Worm (Caenorhabditis elegans) whole organism, mixed stage, embryonic: Measurements from ENCODE around the gene F32D1.8.

ENCODE experiments used
- M03D4.4 ChIP-seq: sonication (generic microtip); optimal IDR thresholded peaks from 2 replicates; lab custom pipeline; 2017; ENCODE audit warnings: mild to moderate bottlenecking, missing genetic modification characterization, missing compliant biosample characterization
- blmp-1 ChIP-seq: fragments of 150-350 bp; optimal IDR thresholded peaks from 2 replicates; lab custom pipeline; 2014; ENCODE audit warnings: missing biosample characterization, missing genetic modification characterization
- ces-1 ChIP-seq: fragments of 150-350 bp; optimal IDR thresholded peaks from 2 replicates; lab custom pipeline; 2014; ENCODE audit warnings: missing biosample characterization, missing genetic modification reagents, missing genetic modification characterization
- elt-1 ChIP-seq: sonication (generic microtip); optimal IDR thresholded peaks from 2 replicates; lab custom pipeline; 2017; ENCODE audit warnings: missing genetic modification characterization, mild to moderate bottlenecking, missing compliant biosample characterization, antibody characterized with exemption, moderate library complexity, borderline replicate concordance; ENCODE audit not compliant: insufficient read depth
- lin-13 ChIP-seq: fragments of 150-350 bp; optimal IDR thresholded peaks from 2 replicates; lab custom pipeline; 2014; ENCODE audit warnings: missing biosample characterization, missing genetic modification characterization
- lsy-2 ChIP-seq: fragments of 150-350 bp; optimal IDR thresholded peaks from 2 replicates; lab custom pipeline; 2014; ENCODE audit warnings: missing biosample characterization, missing genetic modification characterization
- mab-5 ChIP-seq: fragments of 150-350 bp; optimal IDR thresholded peaks from 2 replicates; lab custom pipeline; 2014; ENCODE audit warnings: missing biosample characterization, missing genetic modification characterization
- nhr-237 ChIP-seq: fragments of 150-350 bp; optimal IDR thresholded peaks from 2 replicates; lab custom pipeline; 2014; ENCODE audit warnings: missing biosample characterization, missing genetic modification characterization
- nhr-28 ChIP-seq: fragments of 150-350 bp; optimal IDR thresholded peaks from 2 replicates; lab custom pipeline; 2014; ENCODE audit warnings: missing biosample characterization, missing genetic modification characterization
- snpc-4 ChIP-seq: fragments of 150-350 bp; optimal IDR thresholded peaks from 2 replicates; lab custom pipeline; 2014; ENCODE audit warnings: missing biosample characterization, missing genetic modification characterization
- sptf-1 ChIP-seq: sonication (generic microtip); optimal IDR thresholded peaks from 2 replicates; lab custom pipeline; 2017; ENCODE audit warnings: mild to moderate bottlenecking, missing genetic modification characterization, moderate library complexity, missing compliant biosample characterization
- unc-39 ChIP-seq: fragments of 150-350 bp; optimal IDR thresholded peaks from 2 replicates; lab custom pipeline; 2014; ENCODE audit warnings: missing biosample characterization, missing genetic modification characterization
- unc-62 ChIP-seq: fragments of 150-350 bp; optimal IDR thresholded peaks from 2 replicates; lab custom pipeline; 2014; ENCODE audit warnings: missing biosample characterization, missing genetic modification reagents, missing genetic modification characterization

DNA sequence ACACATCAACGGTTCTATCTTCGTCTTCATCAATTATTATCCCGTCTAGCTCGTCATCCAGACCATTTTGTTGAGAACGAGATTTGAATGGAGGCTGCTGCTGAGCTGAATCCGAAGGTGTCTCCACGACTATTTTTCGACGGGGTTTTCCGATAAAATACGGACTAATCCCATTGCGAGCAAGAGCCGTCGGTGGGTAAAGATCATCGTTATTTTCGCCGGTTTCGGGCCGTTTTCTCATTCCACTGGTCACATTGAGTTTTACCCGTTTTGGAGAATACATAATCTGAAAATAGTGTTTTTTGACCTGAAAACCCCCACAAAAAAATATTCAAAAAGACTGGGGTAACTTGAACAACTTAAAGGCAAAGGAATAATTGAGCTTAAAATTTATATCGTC is 31.8 kb downstream of the F32D1.8 start, which contains the start of gene figl-1:
- TF ChIP-seq lsy-2 (no peak), snpc-4 (tag; lab: Kevin White, UChicago) (no peak), blmp-1 (tag; lab: Kevin White, UChicago) (no peak), elt-1 (no peak), nhr-28 (no peak), ces-1 (no peak), lin-13 (tag; lab: Kevin White, UChicago) (no peak), sptf-1 (tag; lab: Kevin White, UChicago) (no peak), nhr-237 (tag; lab: Kevin White, UChicago) (no peak), unc-39 (no peak), unc-62 (GFP tag; lab: Kevin White, UChicago) (no peak), M03D4.4 (tag; lab: Kevin White, UChicago) (no peak), mab-5 (tag; lab: Kevin White, UChicago) (no peak)
